Fruit fly (Drosophila melanogaster) whole organism, wandering third instar larva: ENCODE results near the gene Rpp14a.

Source experiments
- CG32264 ChIP-seq: fragments of 200-800 bp; sonication (Bioruptor generic); optimal IDR thresholded peaks from 2 replicates; lab custom pipeline; 2016; ENCODE audit warnings: missing biosample characterization, missing genetic modification characterization
- CG9705 ChIP-seq: fragments of 200-800 bp; sonication (Bioruptor generic); optimal IDR thresholded peaks from 2 replicates; lab custom pipeline; 2018; ENCODE audit warnings: missing biosample characterization, mild to moderate bottlenecking, missing genetic modification characterization
- CrebA ChIP-seq: fragments of 200-800 bp; sonication (Bioruptor generic); optimal IDR thresholded peaks from 2 replicates; lab custom pipeline; 2016; ENCODE audit warnings: missing biosample characterization, mild to moderate bottlenecking, missing genetic modification characterization, borderline replicate concordance
- Dfd ChIP-seq: fragments of >200 bp; optimal IDR thresholded peaks from 2 replicates; lab custom pipeline; 2017; ENCODE audit warnings: missing biosample characterization, missing genetic modification characterization
- HLH106 ChIP-seq: fragments of 200-800 bp; optimal IDR thresholded peaks from 3 replicates; lab custom pipeline; 2019; ENCODE audit warnings: missing biosample characterization, mild to moderate bottlenecking, missing genetic modification characterization, moderate library complexity
- Hnf4 ChIP-seq: fragments of 200-800 bp; sonication (Bioruptor generic); optimal IDR thresholded peaks from 2 replicates; lab custom pipeline; 2016; ENCODE audit warnings: missing biosample characterization, mild to moderate bottlenecking, missing genetic modification characterization
- Hr78 ChIP-seq: fragments of >200 bp; optimal IDR thresholded peaks from 2 replicates; lab custom pipeline; 2017; ENCODE audit warnings: missing biosample characterization, missing genetic modification characterization
- Jra ChIP-seq: sonication (Bioruptor generic); optimal IDR thresholded peaks from 2 replicates; lab custom pipeline; 2016; ENCODE audit warnings: missing biosample characterization, missing genetic modification characterization
- Mio ChIP-seq: sonication (Bioruptor generic); optimal IDR thresholded peaks from 2 replicates; lab custom pipeline; 2016; ENCODE audit warnings: missing biosample characterization, missing genetic modification characterization
- N ChIP-seq: fragments of >200 bp; optimal IDR thresholded peaks from 2 replicates; lab custom pipeline; 2018; ENCODE audit warnings: missing biosample characterization, missing external identifiers, missing genetic modification characterization
- OdsH ChIP-seq: fragments of 200-800 bp; sonication (Bioruptor generic); optimal IDR thresholded peaks from 2 replicates; lab custom pipeline; 2016; ENCODE audit warnings: missing biosample characterization, mild to moderate bottlenecking, missing genetic modification characterization
- Rel ChIP-seq, 2 experiments: fragments of 200-800 bp; sonication (Bioruptor generic) in 1 of 2; optimal IDR thresholded peaks; 2 replicates in 1 of 2; 3 replicates in 1 of 2; lab custom pipeline; 2016 to 2019; ENCODE audit warnings: mild to moderate bottlenecking in 2 of 2, missing biosample characterization in 2 of 2, missing genetic modification characterization in 2 of 2, moderate library complexity in 1 of 2
- Sp1 ChIP-seq: fragments of 200-800 bp; sonication (Bioruptor generic); optimal IDR thresholded peaks from 3 replicates; lab custom pipeline; 2019; ENCODE audit warnings: missing biosample characterization, mild to moderate bottlenecking, missing genetic modification characterization, moderate library complexity
- Vsx2 ChIP-seq: fragments of 200-300, 225-300 bp; sonication (Bioruptor generic); optimal IDR thresholded peaks from 2 replicates; lab custom pipeline; 2018; ENCODE audit warnings: missing biosample characterization, missing genetic modification characterization; ENCODE audit not compliant: partially characterized antibody
- br ChIP-seq: fragments of 200-800 bp; sonication (Bioruptor generic); optimal IDR thresholded peaks from 2 replicates; lab custom pipeline; 2016; ENCODE audit warnings: missing biosample characterization, missing genetic modification characterization
- brk ChIP-seq: fragments of 200-800 bp; sonication (Bioruptor generic); optimal IDR thresholded peaks from 2 replicates; lab custom pipeline; 2016; ENCODE audit warnings: missing biosample characterization, mild to moderate bottlenecking, missing genetic modification characterization
- dl ChIP-seq, 2 experiments: fragments of 175-275, 200-275 bp in 1 of 2; fragments of 200-275 bp in 1 of 2; sonication (Bioruptor generic); optimal IDR thresholded peaks; lab custom pipeline; 2018; ENCODE audit warnings: mild to moderate bottlenecking in 2 of 2, missing biosample characterization in 2 of 2, missing genetic modification characterization in 2 of 2, moderate library complexity in 2 of 2; ENCODE audit not compliant: partially characterized antibody in 2 of 2, insufficient read depth in 1 of 2
- dmrt93B ChIP-seq: fragments of 200-800 bp; sonication (Bioruptor generic); optimal IDR thresholded peaks from 2 replicates; lab custom pipeline; 2018; ENCODE audit warnings: missing biosample characterization, mild to moderate bottlenecking, missing genetic modification characterization
- foxo ChIP-seq, 2 experiments: fragments of 200-800 bp; sonication (Bioruptor generic); optimal IDR thresholded peaks; 2 replicates in 1 of 2; 3 replicates in 1 of 2; lab custom pipeline; 2016 to 2017; ENCODE audit warnings: missing biosample characterization in 2 of 2, missing genetic modification characterization in 2 of 2
- fru ChIP-seq: fragments of 200-800 bp; sonication (Bioruptor generic); optimal IDR thresholded peaks from 3 replicates; lab custom pipeline; 2016; ENCODE audit warnings: missing biosample characterization, mild to moderate bottlenecking, missing genetic modification characterization
- h ChIP-seq: fragments of 200-800 bp; sonication (Bioruptor generic); optimal IDR thresholded peaks from 3 replicates; lab custom pipeline; 2016; ENCODE audit warnings: missing biosample characterization, mild to moderate bottlenecking, missing genetic modification characterization
- lola ChIP-seq: fragments of >200 bp; optimal IDR thresholded peaks from 2 replicates; lab custom pipeline; 2017; ENCODE audit warnings: missing biosample characterization, missing genetic modification characterization
- pan ChIP-seq: fragments of >200 bp; optimal IDR thresholded peaks from 2 replicates; lab custom pipeline; 2017
- psq ChIP-seq: fragments of 200-800 bp; sonication (Bioruptor generic); optimal IDR thresholded peaks from 3 replicates; lab custom pipeline; 2017; ENCODE audit warnings: missing biosample characterization, mild to moderate bottlenecking, missing genetic modification characterization, moderate library complexity
- rgr ChIP-seq: fragments of 200-800 bp; sonication (Bioruptor generic); optimal IDR thresholded peaks from 3 replicates; lab custom pipeline; 2016; ENCODE audit warnings: missing biosample characterization, mild to moderate bottlenecking, missing genetic modification characterization
- sv ChIP-seq: fragments of 200-800 bp; sonication (Bioruptor generic); optimal IDR thresholded peaks from 3 replicates; lab custom pipeline; 2016; ENCODE audit warnings: missing biosample characterization, missing genetic modification characterization
- usp ChIP-seq: fragments of >200 bp; optimal IDR thresholded peaks from 2 replicates; lab custom pipeline; 2017; ENCODE audit warnings: missing biosample characterization, missing genetic modification characterization
- woc ChIP-seq: sonication (Bioruptor generic); optimal IDR thresholded peaks from 2 replicates; lab custom pipeline; 2016; ENCODE audit warnings: missing biosample characterization, mild to moderate bottlenecking, missing genetic modification characterization

The Rpp14a gene

DNA sequence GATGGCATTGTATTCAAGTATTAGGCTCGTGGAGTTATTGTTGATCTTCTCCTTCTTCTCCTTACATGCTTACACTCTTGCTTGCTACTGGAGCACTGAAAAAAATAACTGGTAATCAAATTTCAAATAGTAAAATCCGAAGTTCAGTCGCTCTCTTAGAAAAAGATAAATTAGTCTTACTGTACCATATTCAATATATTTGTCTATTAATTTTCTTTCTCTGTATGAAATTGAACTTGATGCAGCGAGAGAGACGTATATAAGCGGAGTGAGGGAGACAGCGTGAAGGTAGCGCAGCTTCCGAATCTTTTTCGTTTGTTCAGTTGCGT lies 4.5 kb downstream of the Rpp14a start (continued):
- TF ChIP-seq Hnf4 (GFP tag; lab: Kevin White, UChicago), result peak; percentile 92
- no peak for TF ChIP-seq Dfd (GFP tag; lab: Kevin White, UChicago)
- no peak for TF ChIP-seq pan (lab: Kevin White, UChicago)
- peak; percentile 79 for TF ChIP-seq brk (GFP tag; lab: Kevin White, UChicago)
- peak; percentile 22 for TF ChIP-seq Mio (GFP tag; lab: Kevin White, UChicago)
- no peak for TF ChIP-seq Vsx2

DNA sequence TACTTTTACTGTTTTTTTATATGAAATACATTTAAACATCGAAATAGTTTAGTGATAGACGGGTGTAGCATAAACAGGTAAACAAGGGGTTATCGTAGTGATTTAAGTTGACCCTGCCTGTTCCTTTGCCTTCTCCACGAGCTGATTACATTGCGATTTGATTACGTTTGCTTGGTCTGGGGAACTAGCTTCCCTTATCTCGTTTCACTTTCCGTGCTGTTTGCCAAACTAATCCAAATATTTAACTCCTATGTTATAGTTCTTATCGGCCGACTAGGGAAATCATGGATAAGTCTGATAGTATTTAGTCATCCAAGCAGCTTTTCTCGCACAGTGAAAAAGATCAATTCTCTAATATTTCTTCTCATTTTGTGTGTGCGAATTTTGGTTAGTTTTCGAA lies 5.3 kb downstream of the Rpp14a start:
- no peak for TF ChIP-seq rgr
- TF ChIP-seq pan (lab: Kevin White, UChicago), result no peak
- TF ChIP-seq sv (GFP tag; lab: Kevin White, UChicago), result no peak
- TF ChIP-seq Hr78, result no peak
- TF ChIP-seq Vsx2, result no peak
- no peak for TF ChIP-seq CG32264 (GFP tag; lab: Kevin White, UChicago)
- TF ChIP-seq br (GFP tag; lab: Kevin White, UChicago), result no peak
- TF ChIP-seq Jra, result no peak
- no peak for TF ChIP-seq Hnf4 (GFP tag; lab: Kevin White, UChicago)

DNA sequence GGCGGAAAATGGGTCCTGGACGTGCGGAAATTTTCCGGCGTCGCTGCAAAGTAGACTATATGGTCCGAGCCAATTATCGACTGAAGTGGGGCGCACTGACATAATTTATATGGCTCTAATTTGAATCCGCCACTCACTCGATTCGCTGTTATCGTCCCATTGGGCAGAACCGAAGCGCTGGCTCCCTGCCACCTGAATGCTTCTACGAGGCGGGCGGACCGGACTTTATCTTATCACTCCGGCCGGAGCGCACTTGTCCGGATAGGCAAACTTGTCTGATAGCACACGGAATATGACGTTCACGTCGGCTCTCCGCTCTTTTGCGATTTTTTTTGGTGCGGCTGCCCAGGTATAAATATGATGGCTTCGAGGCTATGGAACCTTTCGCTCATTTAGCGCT lies 5.9 kb downstream of the Rpp14a start:
- TF ChIP-seq br (GFP tag; lab: Kevin White, UChicago), result peak; percentile 7
- TF ChIP-seq h, result peak; percentile 84
- no peak for TF ChIP-seq pan (lab: Kevin White, UChicago)
- no peak for TF ChIP-seq CG9705 (GFP tag; lab: Kevin White, UChicago)

DNA sequence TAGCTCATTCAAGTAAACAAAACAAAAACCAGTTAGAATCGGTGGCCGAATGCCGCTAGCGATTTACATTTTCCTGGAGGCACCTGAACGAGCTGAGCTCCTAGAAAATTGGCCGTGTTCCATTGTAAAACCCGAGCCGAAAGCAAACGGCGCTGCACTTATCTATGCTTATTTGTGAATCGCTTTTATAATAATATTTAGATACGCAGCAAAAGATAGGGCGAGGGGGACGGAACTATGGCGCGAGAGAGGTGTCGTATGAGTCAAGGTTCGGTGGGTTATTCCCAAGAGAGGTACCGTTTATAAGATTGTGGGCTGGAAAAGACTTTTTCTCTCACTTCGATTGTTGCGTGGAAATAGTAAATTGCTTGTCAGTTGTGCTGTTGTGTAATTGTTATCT lies 7.0 kb downstream of the Rpp14a start:
- TF ChIP-seq br (GFP tag; lab: Kevin White, UChicago) (no peak), Dfd (GFP tag; lab: Kevin White, UChicago) (no peak), woc (no peak), rgr (no peak), CG9705 (GFP tag; lab: Kevin White, UChicago) (no peak)

DNA sequence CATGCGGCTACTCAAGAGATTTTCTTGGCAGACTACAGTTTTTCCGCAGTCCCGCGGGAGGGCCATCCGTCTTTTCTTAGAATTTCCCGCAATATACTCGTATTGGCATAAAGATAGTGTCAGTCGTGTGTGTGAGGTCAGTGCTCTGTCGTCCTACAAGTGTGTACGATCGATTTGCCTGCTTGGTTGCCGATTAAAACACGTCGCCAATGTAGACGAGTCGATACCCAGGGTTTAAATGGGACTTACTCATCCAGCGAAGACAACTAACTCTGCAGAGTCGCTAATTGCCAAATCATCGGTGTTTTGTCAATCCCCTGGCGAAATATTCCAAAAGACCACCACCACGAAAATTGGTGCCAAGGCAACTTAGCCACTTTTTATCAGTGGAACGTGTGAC lies 9.3 kb downstream of the Rpp14a start:
- TF ChIP-seq lola (GFP tag; lab: Kevin White, UChicago) (no peak), Sp1 (no peak), Vsx2 (no peak), N (GFP tag; lab: Kevin White, UChicago) (no peak), HLH106 (tag; lab: Kevin White, UChicago) (no peak)

DNA sequence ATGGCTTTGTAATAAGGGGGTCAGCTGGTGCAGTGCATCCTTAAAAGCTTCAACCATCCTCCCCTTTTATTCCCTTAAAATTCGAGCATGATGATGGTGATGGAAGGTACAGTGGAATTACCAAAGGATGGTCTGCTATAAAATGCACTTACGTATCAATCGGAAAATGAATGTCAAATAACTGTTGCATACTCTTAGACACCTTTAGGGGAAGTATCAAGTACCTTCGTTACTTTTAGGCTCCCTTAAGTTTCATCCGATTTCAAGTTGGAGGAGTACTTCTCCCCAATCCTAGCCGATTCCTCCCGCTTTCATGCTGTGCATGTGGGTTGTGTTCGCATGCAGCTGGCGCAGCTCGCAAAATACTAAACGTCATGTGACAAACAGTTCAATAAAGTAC lies 13.5 kb downstream of the Rpp14a start:
- TF ChIP-seq dmrt93B (no peak), psq (no peak), CrebA (GFP tag; lab: Kevin White, UChicago) (no peak), OdsH (GFP tag; lab: Kevin White, UChicago) (no peak), CG9705 (GFP tag; lab: Kevin White, UChicago) (no peak), Rel (GFP tag; optimal IDR thresholded peaks at IDR 0.05; lab: Kevin White, UChicago) (no peak), Rel (tag; optimal IDR thresholded peaks at IDR 0.05; lab: Kevin White, UChicago) (no peak)

DNA sequence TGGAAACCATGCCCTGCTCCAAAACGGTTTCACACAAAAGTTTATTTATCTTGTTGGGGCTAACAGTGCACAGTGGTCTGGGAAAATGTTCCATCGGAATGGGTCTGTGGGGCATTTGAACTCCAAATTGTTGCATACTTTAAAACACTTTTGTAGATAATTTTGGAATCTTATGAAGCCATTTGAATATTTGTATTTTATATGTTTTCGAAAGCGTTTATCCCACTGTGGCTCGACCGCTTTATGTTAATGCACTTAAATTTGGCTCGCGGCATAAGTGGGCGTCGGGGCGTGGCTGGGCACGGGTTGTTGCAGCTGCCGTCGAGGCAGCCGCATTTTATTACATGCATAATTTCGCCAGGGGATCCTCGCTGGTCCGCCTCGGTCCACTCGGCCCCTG lies 15.2 kb downstream of the Rpp14a start:
- TF ChIP-seq br (GFP tag; lab: Kevin White, UChicago) (peak; percentile 3), rgr (peak; percentile 18), fru (GFP tag; lab: Kevin White, UChicago) (no peak), foxo (GFP tag; optimal IDR thresholded peaks at IDR 0.05; lab: Kevin White, UChicago) (peak in 1 of 2 experiments; percentile 30), HLH106 (tag; lab: Kevin White, UChicago) (peak; percentile 31), dl (GFP tag; optimal IDR thresholded peaks at IDR 0.05; lab: Kevin White, UChicago; ENCODE audit: insufficient read depth in 1 of 2, partially characterized antibody in 2 of 2) (no peak), h (peak; percentile 46), usp (GFP tag; lab: Kevin White, UChicago) (no peak)
